Worm (Caenorhabditis elegans) whole organism, L3 larva: ENCODE results near the gene slr-2.

Experiments
- R02D3.7 ChIP-seq: fragments of 150-350 bp; optimal IDR thresholded peaks from 2 replicates; lab custom pipeline; 2014; ENCODE audit warnings: missing biosample characterization, missing genetic modification characterization
- ZK546.5 ChIP-seq: sonication (generic microtip); optimal IDR thresholded peaks from 2 replicates; lab custom pipeline; 2017; ENCODE audit warnings: missing biosample characterization, missing genetic modification characterization
- aly-2 ChIP-seq: fragments of 150-350 bp; optimal IDR thresholded peaks from 2 replicates; lab custom pipeline; 2014; ENCODE audit warnings: missing biosample characterization, missing genetic modification characterization
- ceh-16 ChIP-seq: sonication (generic microtip); optimal IDR thresholded peaks from 2 replicates; lab custom pipeline; 2017; ENCODE audit warnings: missing biosample characterization, missing genetic modification characterization
- ceh-28 ChIP-seq: fragments of 150-350 bp; optimal IDR thresholded peaks from 2 replicates; lab custom pipeline; 2014; ENCODE audit warnings: missing biosample characterization, missing genetic modification reagents, missing genetic modification characterization
- ceh-9 ChIP-seq: sonication (generic microtip); optimal IDR thresholded peaks from 2 replicates; lab custom pipeline; 2018; ENCODE audit warnings: missing biosample characterization, missing genetic modification characterization
- egl-27 ChIP-seq: sonication (generic microtip); optimal IDR thresholded peaks from 4 replicates; lab custom pipeline; 2017; ENCODE audit warnings: missing biosample characterization, missing genetic modification reagents, missing genetic modification characterization
- elt-1 ChIP-seq: fragments of 150-350 bp; optimal IDR thresholded peaks from 2 replicates; lab custom pipeline; 2014; ENCODE audit warnings: missing biosample characterization, missing genetic modification characterization
- elt-2 ChIP-seq: sonication (generic microtip); optimal IDR thresholded peaks from 2 replicates; lab custom pipeline; 2016; ENCODE audit warnings: missing genetic modification reagents, mild to moderate bottlenecking, missing genetic modification characterization, missing compliant biosample characterization
- elt-3 ChIP-seq, 3 experiments: fragments of 150-350 bp in 1 of 3; sonication (generic microtip) in 2 of 3; optimal IDR thresholded peaks; 2 replicates in 2 of 3; 4 replicates in 1 of 3; lab custom pipeline; 2014 to 2017; ENCODE audit warnings: missing biosample characterization in 3 of 3, missing genetic modification characterization in 3 of 3
- fkh-10 ChIP-seq: sonication (generic microtip); optimal IDR thresholded peaks from 2 replicates; lab custom pipeline; 2017; ENCODE audit warnings: missing biosample characterization, missing genetic modification reagents, missing genetic modification characterization
- fkh-2 ChIP-seq: fragments of 150-350 bp; optimal IDR thresholded peaks from 2 replicates; lab custom pipeline; 2014; ENCODE audit warnings: missing biosample characterization, missing genetic modification reagents, missing genetic modification characterization
- hmg-11 ChIP-seq: sonication (generic microtip); optimal IDR thresholded peaks from 2 replicates; lab custom pipeline; 2016; ENCODE audit warnings: missing genetic modification characterization, missing compliant biosample characterization
- jun-1 ChIP-seq: fragments of 150-350 bp; optimal IDR thresholded peaks from 2 replicates; lab custom pipeline; 2014; ENCODE audit warnings: missing biosample characterization, missing genetic modification reagents, missing genetic modification characterization
- lin-15B ChIP-seq: fragments of 150-350 bp; optimal IDR thresholded peaks from 2 replicates; lab custom pipeline; 2014; ENCODE audit warnings: missing biosample characterization, missing genetic modification characterization
- mdl-1 ChIP-seq: fragments of 150-350 bp; optimal IDR thresholded peaks from 2 replicates; lab custom pipeline; 2014; ENCODE audit warnings: missing biosample characterization, missing genetic modification characterization
- nfya-1 ChIP-seq: sonication (generic microtip); optimal IDR thresholded peaks from 2 replicates; lab custom pipeline; 2017; ENCODE audit warnings: missing genetic modification characterization, mild to moderate bottlenecking, missing compliant biosample characterization, antibody characterized with exemption, moderate library complexity; ENCODE audit not compliant: insufficient read depth
- nhr-11 ChIP-seq: fragments of 150-350 bp; optimal IDR thresholded peaks from 2 replicates; lab custom pipeline; 2014; ENCODE audit warnings: missing biosample characterization, missing genetic modification characterization
- nhr-237 ChIP-seq: fragments of 150-350 bp; optimal IDR thresholded peaks from 2 replicates; lab custom pipeline; 2014; ENCODE audit warnings: missing biosample characterization, missing genetic modification characterization
- nhr-25 ChIP-seq: sonication (generic microtip); optimal IDR thresholded peaks from 2 replicates; lab custom pipeline; 2017; ENCODE audit warnings: missing biosample characterization, missing genetic modification characterization
- nhr-28 ChIP-seq: fragments of 150-350 bp; optimal IDR thresholded peaks from 2 replicates; lab custom pipeline; 2014; ENCODE audit warnings: missing biosample characterization, missing genetic modification characterization
- nhr-43 ChIP-seq: sonication (generic microtip); optimal IDR thresholded peaks from 2 replicates; lab custom pipeline; 2016; ENCODE audit warnings: mild to moderate bottlenecking, missing genetic modification characterization, missing compliant biosample characterization; ENCODE audit not compliant: poor library complexity, severe bottlenecking
- pha-4 ChIP-seq: fragments of 150-350 bp; optimal IDR thresholded peaks from 2 replicates; lab custom pipeline; 2014; ENCODE audit warnings: missing biosample characterization, missing genetic modification reagents, missing genetic modification characterization
- pqm-1 ChIP-seq: fragments of 150-350 bp; optimal IDR thresholded peaks from 2 replicates; lab custom pipeline; 2017; ENCODE audit warnings: missing biosample characterization, missing genetic modification characterization, inconsistent platforms
- skn-1 ChIP-seq: fragments of 150-350 bp; optimal IDR thresholded peaks from 2 replicates; lab custom pipeline; 2014; ENCODE audit warnings: missing biosample characterization, missing genetic modification characterization
- snpc-4 ChIP-seq: fragments of 150-350 bp; optimal IDR thresholded peaks from 2 replicates; lab custom pipeline; 2014; ENCODE audit warnings: missing biosample characterization, missing genetic modification characterization
- tbx-2 ChIP-seq: sonication (generic microtip); optimal IDR thresholded peaks from 2 replicates; lab custom pipeline; 2016; ENCODE audit warnings: mild to moderate bottlenecking, missing genetic modification characterization, missing compliant biosample characterization
- unc-39 ChIP-seq: sonication (generic microtip); optimal IDR thresholded peaks from 4 replicates; lab custom pipeline; 2017; ENCODE audit warnings: missing biosample characterization, missing genetic modification characterization
- ztf-4 ChIP-seq: fragments of 150-350 bp; optimal IDR thresholded peaks from 2 replicates; lab custom pipeline; 2014; ENCODE audit warnings: missing biosample characterization, missing genetic modification characterization

Gene slr-2

DNA sequence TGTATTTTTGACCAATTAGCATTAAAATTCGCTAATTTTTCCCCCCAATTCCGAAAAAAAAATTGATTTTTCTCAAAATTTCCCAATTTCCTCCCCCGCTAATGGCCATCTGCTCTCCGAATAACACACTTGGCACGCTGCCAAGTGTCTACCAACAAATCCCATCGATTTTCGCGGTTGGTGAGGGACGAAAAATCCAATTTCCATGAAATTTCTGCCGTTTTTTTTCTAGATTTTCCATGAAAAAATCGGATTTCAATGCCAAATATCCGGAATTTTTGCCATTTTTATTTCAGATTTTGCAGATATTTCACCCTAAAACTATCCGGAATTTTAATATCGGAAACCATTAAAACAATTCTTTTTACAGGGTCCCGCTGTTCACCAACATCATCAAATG is 22.5 kb downstream of the slr-2 start:
- TF ChIP-seq elt-3 (tag; optimal IDR thresholded peaks at IDR 0.05; lab: Kevin White, UChicago) (no peak), ztf-4 (tag; lab: Kevin White, UChicago) (no peak), aly-2 (tag; lab: Kevin White, UChicago) (no peak), mdl-1 (tag; lab: Kevin White, UChicago) (no peak), pqm-1 (tag; lab: Kevin White, UChicago) (no peak), nhr-43 (tag; lab: Kevin White, UChicago) (no peak), fkh-2 (tag; lab: Kevin White, UChicago) (no peak), R02D3.7 (tag; lab: Kevin White, UChicago) (no peak), skn-1 (tag; lab: Kevin White, UChicago) (no peak), egl-27 (tag; lab: Kevin White, UChicago) (no peak), ceh-9 (tag; lab: Kevin White, UChicago) (no peak), nhr-25 (tag; lab: Kevin White, UChicago) (no peak), hmg-11 (no peak), pha-4 (tag; lab: Kevin White, UChicago) (no peak), tbx-2 (tag; lab: Kevin White, UChicago) (no peak)

DNA sequence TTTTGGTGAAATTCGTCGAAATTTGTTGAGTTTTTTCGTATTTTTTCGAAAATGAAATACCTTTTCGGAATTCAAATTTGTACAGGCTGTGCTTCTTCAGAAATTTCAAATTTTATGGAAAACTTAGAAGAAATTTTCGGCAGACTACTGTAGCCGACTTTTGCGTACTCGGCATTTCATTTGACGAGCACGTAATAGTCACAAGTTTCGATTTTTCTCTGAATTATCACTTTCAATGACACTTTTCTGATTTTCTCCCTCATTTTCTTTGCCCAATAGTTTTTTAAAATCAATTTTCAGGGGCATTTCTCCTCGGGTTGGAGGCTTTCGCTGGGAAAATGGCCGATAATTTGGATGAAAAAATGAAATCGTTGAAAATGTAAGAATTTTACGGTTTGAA is 36.7 kb downstream of the slr-2 start, which contains the start of gene fbxa-107:
Gene fbxa-107 (plus strand): TSS at position 301 of the 400 bp plus-strand sequence.
- no peak for TF ChIP-seq ceh-16 (tag; lab: Kevin White, UChicago)
- TF ChIP-seq pqm-1 (tag; lab: Kevin White, UChicago) = no peak

DNA sequence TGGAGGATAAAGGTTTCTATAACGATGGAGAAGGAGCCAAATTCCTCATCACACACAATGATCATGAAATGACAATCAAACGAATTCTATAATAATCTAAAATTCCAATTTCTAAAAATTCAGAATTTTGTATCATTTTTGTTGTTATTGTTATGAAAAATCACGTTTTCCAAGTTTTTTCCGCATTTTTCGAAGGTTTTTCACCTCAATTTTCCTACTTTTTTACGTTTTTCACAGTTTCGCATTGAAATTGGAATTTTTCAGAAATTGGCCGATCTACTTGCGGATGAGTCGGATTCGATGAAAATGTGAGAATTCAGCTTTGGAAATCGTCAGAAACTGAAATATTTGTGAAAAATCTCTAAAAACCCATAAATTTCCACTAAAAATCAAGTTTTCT is 38.2 kb downstream of the slr-2 start, which contains the start of gene fbxa-210:
Gene fbxa-210 (plus strand): TSS at position 301 of the 400 bp plus-strand sequence.
- TF ChIP-seq elt-2 = no peak
- no peak for TF ChIP-seq nhr-28
- no peak for TF ChIP-seq mdl-1 (tag; lab: Kevin White, UChicago)
- no peak for TF ChIP-seq nhr-43 (tag; lab: Kevin White, UChicago)
- TF ChIP-seq ZK546.5 (tag; lab: Kevin White, UChicago) = no peak
- TF ChIP-seq elt-3 (tag; optimal IDR thresholded peaks at IDR 0.05; lab: Kevin White, UChicago) = no peak
- TF ChIP-seq pqm-1 (tag; lab: Kevin White, UChicago) = no peak
- no peak for TF ChIP-seq hmg-11
- TF ChIP-seq jun-1 = no peak
- no peak for TF ChIP-seq elt-1
- no peak for TF ChIP-seq egl-27 (tag; lab: Kevin White, UChicago)
- TF ChIP-seq pha-4 (tag; lab: Kevin White, UChicago) = no peak
- no peak for TF ChIP-seq lin-15B (tag; lab: Kevin White, UChicago)

DNA sequence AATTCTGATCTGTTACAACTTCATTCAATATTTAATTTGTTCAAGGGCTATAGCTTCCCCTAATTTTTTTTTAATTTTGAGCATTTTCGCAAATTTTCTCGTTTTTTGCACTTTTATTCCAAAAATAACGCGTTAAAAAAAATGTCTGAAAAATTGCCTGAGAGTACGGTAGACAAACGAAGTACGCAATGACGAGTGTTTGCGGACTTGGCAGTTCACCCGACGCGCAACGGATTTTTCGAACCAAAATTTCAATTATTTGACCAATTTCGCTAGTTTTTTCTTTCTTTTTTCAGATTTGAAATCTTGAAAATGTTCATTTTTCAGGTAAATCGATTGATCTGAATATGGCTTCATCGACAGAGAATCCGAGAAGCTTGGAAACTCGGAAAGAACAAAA is 40.3 kb downstream of the slr-2 start, which contains the start of gene fbxa-211:
Gene fbxa-211 (plus strand): TSS at position 328 of the 400 bp plus-strand sequence.
- no peak for TF ChIP-seq nfya-1 (tag; lab: Kevin White, UChicago)
- no peak for TF ChIP-seq snpc-4 (tag; lab: Kevin White, UChicago)

DNA sequence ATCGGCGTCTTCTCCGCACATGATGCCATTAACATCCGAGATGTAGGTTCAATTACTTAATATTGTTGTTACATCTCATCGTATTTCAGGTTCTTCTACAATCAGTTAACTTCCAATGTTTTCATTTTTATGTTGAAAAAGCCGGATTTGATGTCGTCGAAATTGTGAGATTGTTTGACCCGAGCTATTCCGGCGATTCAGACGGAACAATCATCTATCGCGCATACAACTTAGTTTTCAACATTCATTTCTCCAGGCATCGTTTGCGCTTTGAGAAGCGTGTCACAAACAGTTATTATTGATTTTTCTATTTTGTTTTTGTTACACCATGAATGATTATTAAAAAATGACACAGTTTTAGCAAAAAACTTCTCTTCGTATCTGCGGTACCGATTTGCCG is 41.6 kb downstream of the slr-2 start:
- TF ChIP-seq elt-1 (no peak), nhr-28 (no peak), ceh-16 (tag; lab: Kevin White, UChicago) (no peak), ztf-4 (tag; lab: Kevin White, UChicago) (no peak), elt-2 (no peak), egl-27 (tag; lab: Kevin White, UChicago) (no peak), nhr-237 (no peak)

DNA sequence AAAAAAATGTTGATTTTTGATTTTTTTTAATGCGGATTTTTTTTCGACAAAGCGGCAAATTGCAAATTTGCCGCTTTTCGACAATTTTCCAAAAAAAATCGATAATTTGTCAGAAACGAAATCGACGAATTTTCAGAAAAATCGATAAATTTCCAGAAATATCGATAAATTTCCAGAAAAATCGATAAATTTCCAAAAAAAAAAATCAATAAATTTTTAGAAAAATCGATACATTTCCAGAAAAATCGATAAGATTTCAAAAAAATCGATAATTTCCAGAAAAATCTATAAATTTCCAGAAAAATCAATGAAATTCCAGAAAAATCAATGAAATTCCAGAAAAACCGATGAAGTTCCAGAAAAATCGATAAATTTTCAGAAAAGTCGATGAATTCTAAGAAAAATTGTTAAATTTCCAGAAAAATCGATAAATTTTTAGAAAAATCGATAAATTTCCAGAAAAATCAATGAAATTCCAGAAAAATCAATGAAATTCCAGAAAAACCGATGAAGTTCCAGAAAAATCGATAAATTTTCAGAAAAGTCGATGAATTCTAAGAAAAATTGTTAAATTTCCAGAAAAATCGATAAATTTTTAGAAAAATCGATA is 42.8 kb downstream of the slr-2 start:
- peak; percentile 82 for TF ChIP-seq ceh-28

DNA sequence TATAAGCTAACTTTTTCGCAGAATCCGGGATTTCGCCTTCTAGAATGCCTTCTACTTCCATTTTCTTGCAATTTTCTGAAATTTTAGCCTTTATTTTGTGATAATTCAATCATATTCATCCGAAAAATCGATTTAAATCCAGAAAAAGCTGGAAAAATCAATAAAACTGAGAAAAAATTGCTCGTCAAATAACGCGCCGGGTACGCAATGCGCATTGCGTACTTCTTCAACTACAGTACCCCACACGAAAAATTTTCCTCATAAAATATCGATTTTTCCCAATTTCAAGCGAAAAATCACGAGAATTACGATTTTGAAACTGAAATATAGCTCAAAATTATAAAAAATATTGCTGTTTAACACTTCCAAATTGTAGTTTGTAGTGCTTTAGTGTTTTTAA is 44.1 kb downstream of the slr-2 start, which contains the start of gene Y37H2A.12:
Gene Y37H2A.12 (minus strand): TSS at position 81 of the 400 bp plus-strand sequence.
- no peak for TF ChIP-seq unc-39
- no peak for TF ChIP-seq fkh-2 (tag; lab: Kevin White, UChicago)
- TF ChIP-seq ceh-28 = peak; percentile 6
- no peak for TF ChIP-seq nhr-11 (tag; lab: Kevin White, UChicago)
- no peak for TF ChIP-seq elt-3 (tag; optimal IDR thresholded peaks at IDR 0.05; lab: Kevin White, UChicago)
- TF ChIP-seq nhr-28 = no peak
- TF ChIP-seq fkh-10 (GFP tag; lab: Kevin White, UChicago) = no peak
- no peak for TF ChIP-seq nhr-43 (tag; lab: Kevin White, UChicago)
